Fruit fly (Drosophila melanogaster) whole organism, adult: ENCODE results near the gene CycD.

Source experiments
- CG11617 ChIP-seq: fragments of 200-800 bp; sonication (Bioruptor generic); optimal IDR thresholded peaks from 2 replicates; lab custom pipeline; 2017; ENCODE audit warnings: mild to moderate bottlenecking, missing biosample characterization, missing genetic modification reagents, missing genetic modification characterization
- CG12768 ChIP-seq: fragments of 200-800 bp; sonication (Bioruptor generic); optimal IDR thresholded peaks from 2 replicates; lab custom pipeline; 2017; ENCODE audit warnings: missing biosample characterization, missing genetic modification characterization, mild to moderate bottlenecking, moderate library complexity, missing genetic modification reagents
- CG14711 ChIP-seq: fragments of 200-800 bp; sonication (Bioruptor generic); optimal IDR thresholded peaks from 2 replicates; lab custom pipeline; 2018; ENCODE audit warnings: missing biosample characterization, mild to moderate bottlenecking, missing genetic modification characterization, moderate library complexity
- CG1620 ChIP-seq: fragments of 200-800 bp; sonication (Bioruptor generic); optimal IDR thresholded peaks from 2 replicates; lab custom pipeline; 2016; ENCODE audit warnings: missing biosample characterization, missing genetic modification characterization
- CG33017 ChIP-seq: fragments of 200-800 bp; sonication (Bioruptor generic); optimal IDR thresholded peaks from 2 replicates; lab custom pipeline; 2018; ENCODE audit warnings: missing biosample characterization, mild to moderate bottlenecking, missing genetic modification characterization, moderate library complexity
- CG5204 ChIP-seq: fragments of 200-800 bp; sonication (Bioruptor generic); optimal IDR thresholded peaks from 2 replicates; lab custom pipeline; 2016; ENCODE audit warnings: missing biosample characterization, missing genetic modification characterization
- CG7045 ChIP-seq: fragments of 200-800 bp; sonication (Bioruptor generic); optimal IDR thresholded peaks from 2 replicates; lab custom pipeline; 2017; ENCODE audit warnings: missing biosample characterization, mild to moderate bottlenecking, missing genetic modification characterization
- CG7101 ChIP-seq: fragments of 200-800 bp; sonication (Bioruptor generic); optimal IDR thresholded peaks from 2 replicates; lab custom pipeline; 2018; ENCODE audit warnings: missing biosample characterization, mild to moderate bottlenecking, missing genetic modification characterization, moderate library complexity
- Clk ChIP-seq: fragments of 200-800 bp; sonication (Bioruptor generic); optimal IDR thresholded peaks from 2 replicates; lab custom pipeline; 2017; ENCODE audit warnings: missing biosample characterization, missing genetic modification characterization
- Crg-1 ChIP-seq: fragments of 200-800 bp; sonication (Bioruptor generic); optimal IDR thresholded peaks from 2 replicates; lab custom pipeline; 2016; ENCODE audit warnings: missing biosample characterization, missing genetic modification characterization
- Hr96 ChIP-seq: fragments of 200-800 bp; sonication (Bioruptor generic); optimal IDR thresholded peaks from 2 replicates; lab custom pipeline; 2016; ENCODE audit warnings: missing biosample characterization, missing genetic modification characterization
- Mnt ChIP-seq: fragments of 200-800 bp; sonication (Bioruptor generic); optimal IDR thresholded peaks from 2 replicates; lab custom pipeline; 2016; ENCODE audit warnings: missing biosample characterization, mild to moderate bottlenecking, missing genetic modification characterization
- bab1 ChIP-seq: fragments of 200-800 bp; sonication (Bioruptor generic); optimal IDR thresholded peaks from 3 replicates; lab custom pipeline; 2019; ENCODE audit warnings: missing biosample characterization, mild to moderate bottlenecking, missing genetic modification characterization, moderate library complexity
- cic ChIP-seq: fragments of 200-800 bp; sonication (Bioruptor generic); optimal IDR thresholded peaks from 2 replicates; lab custom pipeline; 2017; ENCODE audit warnings: missing biosample characterization, mild to moderate bottlenecking, missing genetic modification characterization, moderate library complexity
- cnc ChIP-seq, 2 experiments: fragments of >200 bp; optimal IDR thresholded peaks; 2 replicates each; lab custom pipeline; 2017
- kay ChIP-seq: fragments of 200-800 bp; sonication (Bioruptor generic); peaks from one replicate; lab custom pipeline; 2016; ENCODE audit warnings: missing biosample characterization, missing genetic modification characterization, borderline replicate concordance
- ovo ChIP-seq: fragments of 200-800 bp; sonication (Bioruptor generic); optimal IDR thresholded peaks from 2 replicates; lab custom pipeline; 2016; ENCODE audit warnings: missing biosample characterization, missing genetic modification characterization
- pad ChIP-seq: fragments of 200-800 bp; sonication (Bioruptor generic); optimal IDR thresholded peaks from 3 replicates; lab custom pipeline; 2017; ENCODE audit warnings: missing biosample characterization, missing genetic modification characterization, mild to moderate bottlenecking, moderate library complexity, missing genetic modification reagents
- tj ChIP-seq: fragments of 200-800 bp; sonication (Bioruptor generic); optimal IDR thresholded peaks from 3 replicates; lab custom pipeline; 2017; ENCODE audit warnings: missing biosample characterization, mild to moderate bottlenecking, missing genetic modification characterization, moderate library complexity
- toe ChIP-seq: fragments of 200-800 bp; sonication (Bioruptor generic); optimal IDR thresholded peaks from 2 replicates; lab custom pipeline; 2016; ENCODE audit warnings: missing biosample characterization, missing genetic modification characterization

Gene CycD

dm6 chrX:15867863-15868262, 41.6 kb downstream of the CycD start, which contains the start of gene Gapdh2:
TSS of gene Gapdh2 (plus strand) at chrX:15868145.
- peak; percentile 100 for TF ChIP-seq CG7101
- peak; percentile 98 for TF ChIP-seq pad (GFP tag; lab: Kevin White, UChicago)
- TF ChIP-seq Mnt (GFP tag; lab: Kevin White, UChicago), result peak; percentile 100
- peak; percentile 99 for TF ChIP-seq CG5204 (GFP tag; lab: Kevin White, UChicago)
- TF ChIP-seq tj, result peak; percentile 99
- TF ChIP-seq CG12768 (GFP tag; lab: Kevin White, UChicago), result peak; percentile 100
- peak; percentile 100 for TF ChIP-seq Hr96
- TF ChIP-seq ovo, result peak; percentile 100
- peak; percentile 98 for TF ChIP-seq toe (GFP tag; lab: Kevin White, UChicago)
- peak; percentile 100 for TF ChIP-seq Crg-1
- TF ChIP-seq Clk, result peak; percentile 98
- TF ChIP-seq CG7045, result peak; percentile 100
- TF ChIP-seq CG11617, result peak; percentile 100
- TF ChIP-seq cnc (optimal IDR thresholded peaks at IDR 0.05; lab: Kevin White, UChicago), result no peak
- peak; percentile 100 for TF ChIP-seq CG1620 (GFP tag; lab: Kevin White, UChicago)
- peak; percentile 100 for TF ChIP-seq CG14711 (tag; lab: Kevin White, UChicago)
- TF ChIP-seq CG33017 (tag; lab: Kevin White, UChicago), result peak; percentile 100
- peak; percentile 98 for TF ChIP-seq cic
- TF ChIP-seq bab1 (GFP tag; lab: Kevin White, UChicago), result peak; percentile 100
- TF ChIP-seq kay (GFP tag; lab: Kevin White, UChicago), result peak; percentile 99

DNA sequence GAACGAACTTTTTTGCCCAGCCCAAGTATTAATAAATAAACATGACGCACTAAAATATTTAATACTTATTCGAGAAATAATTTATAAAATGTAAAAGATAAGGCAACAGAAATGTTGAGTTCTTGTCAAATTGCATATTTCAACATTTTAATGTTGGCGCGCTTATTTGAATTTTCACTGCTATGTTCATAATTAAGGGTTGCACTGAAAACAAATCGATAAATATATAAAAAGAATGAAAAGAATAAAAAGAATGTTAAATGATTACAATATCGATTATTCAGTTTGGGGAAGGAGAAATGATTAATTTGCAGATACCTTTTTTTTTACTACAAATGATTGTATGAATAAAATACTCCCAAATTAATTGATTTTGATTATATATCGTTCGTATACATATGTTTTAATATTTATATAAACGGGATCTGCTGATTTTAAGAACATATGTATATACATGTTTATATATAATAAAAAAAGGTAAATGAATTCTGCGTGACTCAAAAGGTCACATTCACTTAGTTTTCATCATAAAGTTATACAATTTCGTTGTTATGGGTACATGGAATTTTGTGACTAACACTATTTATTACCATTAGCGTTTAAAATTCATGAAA, 42.6 kb downstream of the CycD start:
- TF ChIP-seq CG14711 (tag; lab: Kevin White, UChicago) (peak; percentile 11), tj (no peak), kay (GFP tag; lab: Kevin White, UChicago) (peak; percentile 78), cic (peak; percentile 3), bab1 (GFP tag; lab: Kevin White, UChicago) (peak; percentile 29)

- no peak for TF ChIP-seq Clk
- no peak for TF ChIP-seq Crg-1
- no peak for TF ChIP-seq toe (GFP tag; lab: Kevin White, UChicago)
- no peak for TF ChIP-seq pad (GFP tag; lab: Kevin White, UChicago)
- peak; percentile 60 for TF ChIP-seq kay (GFP tag; lab: Kevin White, UChicago)
These were observed 43.4 kb downstream of the CycD start for dm6 chrX:15866032-15866431.

DNA sequence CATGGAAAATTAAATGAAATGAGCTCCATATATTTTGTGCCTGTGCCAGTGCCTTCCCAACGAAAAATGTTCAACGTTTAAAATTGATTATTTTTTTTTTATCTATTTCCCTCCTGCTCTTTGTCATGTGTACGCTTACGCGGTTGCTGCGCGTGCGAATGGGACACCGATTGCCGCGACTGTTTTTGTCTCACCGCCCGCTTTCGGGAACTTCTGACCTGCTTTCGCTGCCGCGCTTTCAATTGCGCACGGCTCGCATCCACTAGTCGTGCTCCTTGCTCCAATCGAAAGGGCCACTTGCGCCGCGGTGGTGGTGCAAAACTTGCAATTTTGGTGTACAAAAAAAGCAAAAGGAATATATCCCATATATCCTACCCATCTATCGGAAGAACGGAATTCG, 49.0 kb downstream of the CycD start:
- TF ChIP-seq cic (peak; percentile 64), pad (GFP tag; lab: Kevin White, UChicago) (peak; percentile 76), cnc (optimal IDR thresholded peaks at IDR 0.05; lab: Kevin White, UChicago) (no peak), CG33017 (tag; lab: Kevin White, UChicago) (no peak), bab1 (GFP tag; lab: Kevin White, UChicago) (peak; percentile 45), CG5204 (GFP tag; lab: Kevin White, UChicago) (no peak), CG1620 (GFP tag; lab: Kevin White, UChicago) (no peak), CG12768 (GFP tag; lab: Kevin White, UChicago) (peak; percentile 28), kay (GFP tag; lab: Kevin White, UChicago) (no peak), toe (GFP tag; lab: Kevin White, UChicago) (peak; percentile 32), Hr96 (no peak), ovo (peak; percentile 17), tj (peak; percentile 88), CG11617 (peak; percentile 76), CG14711 (tag; lab: Kevin White, UChicago) (no peak), Mnt (GFP tag; lab: Kevin White, UChicago) (peak; percentile 95), Clk (no peak), Crg-1 (no peak), CG7101 (peak; percentile 31), CG7045 (peak; percentile 8)

DNA sequence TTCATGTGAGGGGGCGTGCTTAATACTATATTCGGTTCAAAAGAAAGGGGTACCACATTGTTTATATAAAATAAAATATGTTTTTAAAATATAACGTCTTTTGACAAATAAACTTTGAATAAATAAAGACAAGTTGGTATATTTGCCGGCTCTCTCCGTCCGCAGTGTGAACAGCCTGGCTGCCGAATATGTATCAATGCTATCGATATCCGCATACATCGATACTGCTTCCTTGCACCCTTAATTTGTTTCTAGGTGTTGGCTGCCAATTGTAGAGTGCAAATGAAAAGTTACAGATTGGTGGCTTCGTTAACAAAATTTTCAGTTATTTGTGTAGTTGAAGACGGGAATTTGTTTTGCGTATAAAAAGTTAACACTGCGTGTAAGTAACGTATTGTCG, 49.6 kb downstream of the CycD start, which contains the start of gene Gbeta13F:
Gene Gbeta13F, plus strand, starts transcription at position 247 of the 400 bp plus-strand sequence.
- no peak for TF ChIP-seq CG7101
- no peak for TF ChIP-seq Hr96
- peak; percentile 4 for TF ChIP-seq CG14711 (tag; lab: Kevin White, UChicago)
- peak; percentile 43 for TF ChIP-seq bab1 (GFP tag; lab: Kevin White, UChicago)
- TF ChIP-seq Crg-1, result no peak
- peak; percentile 10 for TF ChIP-seq ovo
- TF ChIP-seq CG5204 (GFP tag; lab: Kevin White, UChicago), result no peak
- peak; percentile 42 for TF ChIP-seq CG1620 (GFP tag; lab: Kevin White, UChicago)

DNA sequence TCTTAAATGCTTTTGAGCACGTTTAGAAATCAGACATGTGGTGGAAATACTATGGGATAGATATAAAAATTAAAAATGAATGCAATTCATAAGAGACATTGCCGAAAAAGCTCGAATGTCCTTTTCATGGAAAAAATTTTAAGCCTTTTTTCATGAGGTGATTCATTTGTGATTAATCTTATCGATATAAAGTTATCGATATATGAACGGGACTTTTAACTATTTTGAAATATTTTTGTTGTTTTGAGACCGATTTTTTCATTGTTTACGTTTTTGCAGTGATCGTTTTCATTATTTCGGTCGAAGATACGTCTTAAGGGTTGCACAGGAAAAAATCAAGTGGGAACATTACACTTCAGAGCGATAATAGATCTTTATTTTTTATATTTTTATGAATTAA, 50.1 kb downstream of the CycD start, which contains the start of gene AlkB:
Gene AlkB, minus strand, starts transcription at position 101 of the 400 bp plus-strand sequence.
- TF ChIP-seq bab1 (GFP tag; lab: Kevin White, UChicago) (no peak), toe (GFP tag; lab: Kevin White, UChicago) (no peak), CG12768 (GFP tag; lab: Kevin White, UChicago) (no peak), Clk (no peak), CG5204 (GFP tag; lab: Kevin White, UChicago) (no peak), Mnt (GFP tag; lab: Kevin White, UChicago) (no peak), CG7045 (no peak), CG11617 (no peak), Crg-1 (no peak), CG7101 (no peak), Hr96 (no peak), tj (no peak), ovo (no peak), cnc (optimal IDR thresholded peaks at IDR 0.05; lab: Kevin White, UChicago) (no peak), CG33017 (tag; lab: Kevin White, UChicago) (no peak), pad (GFP tag; lab: Kevin White, UChicago) (no peak)
